Worm (Caenorhabditis elegans) whole organism, late embryonic: Measurements from ENCODE around the gene T27E7.9.

Source experiments
- K09A11.1 ChIP-seq: sonication (generic microtip); optimal IDR thresholded peaks from 2 replicates; lab custom pipeline; 2017; ENCODE audit warnings: antibody characterized with exemption, mild to moderate bottlenecking, missing genetic modification characterization, missing compliant biosample characterization; ENCODE audit not compliant: insufficient read depth
- ama-1 ChIP-seq: fragments of 150-350 bp; optimal IDR thresholded peaks from 2 replicates; lab custom pipeline; 2014
- ceh-14 ChIP-seq: sonication (generic microtip); optimal IDR thresholded peaks from 2 replicates; lab custom pipeline; 2016; ENCODE audit warnings: missing genotype, missing genetic modification characterization, missing compliant biosample characterization
- ceh-9 ChIP-seq: sonication (generic microtip); optimal IDR thresholded peaks from 2 replicates; lab custom pipeline; 2016; ENCODE audit warnings: mild to moderate bottlenecking, missing genetic modification characterization, inconsistent platforms, missing compliant biosample characterization
- ets-4 ChIP-seq: sonication (generic microtip); optimal IDR thresholded peaks from 2 replicates; lab custom pipeline; 2016; ENCODE audit warnings: missing genetic modification characterization, missing compliant biosample characterization
- fax-1 ChIP-seq: sonication (generic microtip); optimal IDR thresholded peaks from 2 replicates; lab custom pipeline; 2016; ENCODE audit warnings: missing genotype, missing genetic modification characterization, missing compliant biosample characterization
- nfya-1 ChIP-seq: sonication (generic microtip); optimal IDR thresholded peaks from 2 replicates; lab custom pipeline; 2017; ENCODE audit warnings: missing genetic modification characterization, mild to moderate bottlenecking, missing compliant biosample characterization, antibody characterized with exemption, moderate library complexity
- pha-4 ChIP-seq: fragments of 150-350 bp; optimal IDR thresholded peaks from 2 replicates; lab custom pipeline; 2018; ENCODE audit warnings: missing biosample characterization, missing genetic modification reagents, missing genetic modification characterization
- pqm-1 ChIP-seq: sonication (generic microtip); optimal IDR thresholded peaks from 2 replicates; lab custom pipeline; 2016; ENCODE audit warnings: missing genetic modification characterization, missing compliant biosample characterization
- pros-1 ChIP-seq: fragments of 150-350 bp; optimal IDR thresholded peaks from 2 replicates; lab custom pipeline; 2014; ENCODE audit warnings: missing biosample characterization, missing genetic modification reagents, missing genetic modification characterization
- rnt-1 ChIP-seq: sonication (generic microtip); optimal IDR thresholded peaks from 2 replicates; lab custom pipeline; 2016; ENCODE audit warnings: missing genetic modification characterization, missing compliant biosample characterization
- tbx-7 ChIP-seq: sonication (generic microtip); optimal IDR thresholded peaks from 2 replicates; lab custom pipeline; 2016; ENCODE audit warnings: missing genotype, missing genetic modification characterization, missing compliant biosample characterization
- ztf-16 ChIP-seq: sonication (generic microtip); optimal IDR thresholded peaks from 2 replicates; lab custom pipeline; 2017; ENCODE audit warnings: missing genetic modification characterization, missing compliant biosample characterization

ce11 chrIV:14549308-14549707 is at the start of gene T27E7.9:
- TF ChIP-seq nfya-1 (tag; lab: Kevin White, UChicago) (no peak), rnt-1 (no peak), pqm-1 (tag; lab: Kevin White, UChicago) (no peak), ceh-9 (no peak), ceh-14 (tag; lab: Kevin White, UChicago) (no peak), pros-1 (tag; lab: Kevin White, UChicago) (no peak), pha-4 (tag; lab: Kevin White, UChicago) (no peak), tbx-7 (no peak), fax-1 (no peak), ama-1 (no peak), K09A11.1 (tag; lab: Kevin White, UChicago) (no peak), ztf-16 (no peak), ets-4 (tag; lab: Kevin White, UChicago) (no peak)
